Worm (Caenorhabditis elegans) whole organism, L1 larva: Measurements from ENCODE around the gene hlh-4.

ENCODE experiments used
- C04F5.9 ChIP-seq: sonication (generic microtip); optimal IDR thresholded peaks from 2 replicates; lab custom pipeline; 2016; ENCODE audit warnings: missing genetic modification characterization, missing compliant biosample characterization
- C16A3.4 ChIP-seq: fragments of 150-350 bp; optimal IDR thresholded peaks from 2 replicates; lab custom pipeline; 2014; ENCODE audit warnings: missing biosample characterization, missing genetic modification characterization
- F16B12.6 ChIP-seq: fragments of 150-350 bp; optimal IDR thresholded peaks from 2 replicates; lab custom pipeline; 2014; ENCODE audit warnings: missing biosample characterization, missing genetic modification characterization
- aha-1 ChIP-seq: fragments of 150-350 bp; optimal IDR thresholded peaks from 2 replicates; lab custom pipeline; 2014; ENCODE audit warnings: missing biosample characterization, missing genetic modification characterization
- ama-1 ChIP-seq: fragments of 150-350 bp; optimal IDR thresholded peaks from 2 replicates; lab custom pipeline; 2014
- blmp-1 ChIP-seq: fragments of 150-350 bp; optimal IDR thresholded peaks from 2 replicates; lab custom pipeline; 2014; ENCODE audit warnings: missing biosample characterization, missing genetic modification characterization
- ceh-82 ChIP-seq, 3 experiments: fragments of 150-350 bp in 1 of 3; sonication (generic microtip) in 2 of 3; optimal IDR thresholded peaks; 2 replicates each; lab custom pipeline; 2014 to 2017; ENCODE audit warnings: missing biosample characterization in 3 of 3, missing genetic modification characterization in 3 of 3
- ces-1 ChIP-seq: fragments of 150-350 bp; optimal IDR thresholded peaks from 2 replicates; lab custom pipeline; 2014; ENCODE audit warnings: missing biosample characterization, missing genetic modification reagents, missing genetic modification characterization
- dpl-1 ChIP-seq, 3 experiments: fragments of 150-350 bp in 2 of 3; sonication (generic microtip) in 1 of 3; optimal IDR thresholded peaks; 2 replicates each; lab custom pipeline; 2014 to 2017; ENCODE audit warnings: missing biosample characterization in 3 of 3, missing genetic modification characterization in 3 of 3, missing genetic modification reagents in 3 of 3
- dsc-1 ChIP-seq: sonication (generic microtip); optimal IDR thresholded peaks from 2 replicates; lab custom pipeline; 2016; ENCODE audit warnings: mild to moderate bottlenecking, missing genetic modification characterization, missing compliant biosample characterization
- efl-1 ChIP-seq, 4 experiments: fragments of 150-350 bp; optimal IDR thresholded peaks in 3 of 4; peaks in 1 of 4; 1 replicate in 1 of 4; 2 replicates in 3 of 4; lab custom pipeline; 2014; ENCODE audit warnings: missing biosample characterization in 2 of 4, missing genetic modification characterization in 2 of 4, missing genetic modification reagents in 2 of 4
- egl-13 ChIP-seq: sonication (generic microtip); optimal IDR thresholded peaks from 2 replicates; lab custom pipeline; 2016; ENCODE audit warnings: missing genotype, missing genetic modification reagents, missing genetic modification characterization, missing compliant biosample characterization
- egl-27 ChIP-seq, 2 experiments: fragments of 150-350 bp in 1 of 2; sonication (generic microtip); optimal IDR thresholded peaks; 3 replicates each; lab custom pipeline; 2017 to 2018; ENCODE audit warnings: missing biosample characterization in 2 of 2, missing genetic modification characterization in 2 of 2, missing genetic modification reagents in 2 of 2
- elt-2 ChIP-seq: sonication (generic microtip); optimal IDR thresholded peaks from 2 replicates; lab custom pipeline; 2016; ENCODE audit warnings: missing genetic modification characterization, mild to moderate bottlenecking, inconsistent platforms, missing compliant biosample characterization, missing genetic modification reagents
- elt-3 ChIP-seq, 6 experiments: fragments of 150-350 bp in 1 of 6; sonication (generic microtip); optimal IDR thresholded peaks; 2 replicates each; lab custom pipeline; 2017 to 2018; ENCODE audit warnings: missing biosample characterization in 6 of 6, missing genetic modification characterization in 6 of 6, inconsistent platforms in 1 of 6
- fkh-10 ChIP-seq: sonication (generic microtip); optimal IDR thresholded peaks from 2 replicates; lab custom pipeline; 2017; ENCODE audit warnings: missing biosample characterization, missing genetic modification reagents, missing genetic modification characterization
- grh-1 ChIP-seq: fragments of 200-800 bp; sonication (Bioruptor generic); IDR thresholded peaks from 2 replicates; pipeline ENCODE4 v1.3.6; 2022; ENCODE audit warnings: missing genetic modification reagents, missing genetic modification characterization, missing compliant biosample characterization
- hlh-17 ChIP-seq: fragments of 200-800 bp; sonication (Bioruptor generic); optimal IDR thresholded peaks from 2 replicates; lab custom pipeline; 2018; ENCODE audit warnings: missing genetic modification characterization, mild to moderate bottlenecking, missing compliant biosample characterization, moderate library complexity, borderline replicate concordance
- hlh-4 ChIP-seq: sonication (generic microtip); optimal IDR thresholded peaks from 2 replicates; lab custom pipeline; 2016; ENCODE audit warnings: mild to moderate bottlenecking, missing genetic modification characterization, missing compliant biosample characterization
- irx-1 ChIP-seq: sonication (generic microtip); optimal IDR thresholded peaks from 2 replicates; lab custom pipeline; 2016; ENCODE audit warnings: missing genetic modification characterization, missing compliant biosample characterization
- jun-1 ChIP-seq: fragments of 150-350 bp; optimal IDR thresholded peaks from 2 replicates; lab custom pipeline; 2014; ENCODE audit warnings: missing biosample characterization, missing genetic modification reagents, missing genetic modification characterization
- lin-39 ChIP-seq: fragments of 150-350 bp; optimal IDR thresholded peaks from 2 replicates; lab custom pipeline; 2014; ENCODE audit warnings: missing biosample characterization, missing genetic modification reagents, missing genetic modification characterization
- lir-3 ChIP-seq: sonication (generic microtip); optimal IDR thresholded peaks from 2 replicates; lab custom pipeline; 2016; ENCODE audit warnings: mild to moderate bottlenecking, missing genetic modification characterization, moderate library complexity, missing compliant biosample characterization; ENCODE audit not compliant: poor library complexity
- mab-9 ChIP-seq: fragments of 200-800 bp; sonication (Bioruptor generic); IDR thresholded peaks from 2 replicates; pipeline ENCODE4 v1.3.6; 2022; ENCODE audit warnings: missing genetic modification reagents, missing genetic modification characterization, missing compliant biosample characterization
- mef-2 ChIP-seq: fragments of 150-350 bp; optimal IDR thresholded peaks from 2 replicates; lab custom pipeline; 2014; ENCODE audit warnings: missing biosample characterization, missing genetic modification characterization
- nhr-11 ChIP-seq: fragments of 150-350 bp; optimal IDR thresholded peaks from 2 replicates; lab custom pipeline; 2014; ENCODE audit warnings: missing biosample characterization, missing genetic modification characterization
- nhr-19 ChIP-seq: fragments of 200-800 bp; sonication (Bioruptor generic); conservative IDR thresholded peaks from 2 replicates; pipeline ENCODE4 v1.3.6; 2022; ENCODE audit warnings: missing genetic modification characterization, missing compliant biosample characterization
- nhr-237 ChIP-seq: fragments of 150-350 bp; optimal IDR thresholded peaks from 2 replicates; lab custom pipeline; 2014; ENCODE audit warnings: missing biosample characterization, missing genetic modification characterization
- nhr-71 ChIP-seq: sonication (generic microtip); optimal IDR thresholded peaks from 2 replicates; lab custom pipeline; 2016; ENCODE audit warnings: mild to moderate bottlenecking, missing genetic modification characterization, moderate library complexity, missing compliant biosample characterization
- nhr-76 ChIP-seq: sonication (generic microtip); optimal IDR thresholded peaks from 2 replicates; lab custom pipeline; 2017; ENCODE audit warnings: missing biosample characterization, missing genetic modification characterization
- nhr-85 ChIP-seq: sonication (generic microtip); peaks from one replicate; lab custom pipeline; 2016; ENCODE audit warnings: missing genetic modification characterization, inconsistent platforms, missing compliant biosample characterization
- pag-3 ChIP-seq: sonication (generic microtip); optimal IDR thresholded peaks from 2 replicates; lab custom pipeline; 2017; ENCODE audit warnings: missing genetic modification characterization, mild to moderate bottlenecking, missing compliant biosample characterization, antibody characterized with exemption, borderline replicate concordance; ENCODE audit not compliant: insufficient read depth
- rnt-1 ChIP-seq: sonication (generic microtip); optimal IDR thresholded peaks from 2 replicates; lab custom pipeline; 2016; ENCODE audit warnings: mild to moderate bottlenecking, missing genetic modification characterization, moderate library complexity, missing compliant biosample characterization
- skn-1 ChIP-seq: fragments of 150-350 bp; optimal IDR thresholded peaks from 2 replicates; lab custom pipeline; 2014; ENCODE audit warnings: missing biosample characterization, missing genetic modification characterization
- snpc-4 ChIP-seq: fragments of 150-350 bp; optimal IDR thresholded peaks from 2 replicates; lab custom pipeline; 2014; ENCODE audit warnings: missing biosample characterization, missing genetic modification characterization
- sptf-1 ChIP-seq: fragments of 150-350 bp; optimal IDR thresholded peaks from 2 replicates; lab custom pipeline; 2014; ENCODE audit warnings: missing biosample characterization, missing genetic modification characterization
- sup-37 ChIP-seq: fragments of 200-800 bp; sonication (Bioruptor generic); optimal IDR thresholded peaks from 2 replicates; lab custom pipeline; 2018; ENCODE audit warnings: mild to moderate bottlenecking, missing genetic modification characterization, missing compliant biosample characterization
- swsn-7 ChIP-seq: sonication (generic microtip); optimal IDR thresholded peaks from 2 replicates; lab custom pipeline; 2016; ENCODE audit warnings: missing genetic modification characterization, missing compliant biosample characterization
- tlp-1 ChIP-seq: fragments of 150-350 bp; optimal IDR thresholded peaks from 2 replicates; lab custom pipeline; 2014; ENCODE audit warnings: missing biosample characterization, missing genetic modification characterization
- unc-30 ChIP-seq: sonication (generic microtip); optimal IDR thresholded peaks from 2 replicates; lab custom pipeline; 2017; ENCODE audit warnings: missing biosample characterization, missing genetic modification characterization
- unc-86 ChIP-seq: sonication (generic microtip); optimal IDR thresholded peaks from 2 replicates; lab custom pipeline; 2016; ENCODE audit warnings: missing genetic modification characterization, missing compliant biosample characterization
- unc-98 ChIP-seq: fragments of 200-800 bp; sonication (Bioruptor generic); IDR thresholded peaks from 2 replicates; pipeline ENCODE4 v1.3.6; 2022; ENCODE audit warnings: missing genetic modification characterization, missing compliant biosample characterization
- zag-1 ChIP-seq: fragments of 150-350 bp; optimal IDR thresholded peaks from 2 replicates; lab custom pipeline; 2014; ENCODE audit warnings: missing biosample characterization, missing genetic modification characterization
- ztf-11 ChIP-seq, 2 experiments: sonication (generic microtip); optimal IDR thresholded peaks; 2 replicates each; lab custom pipeline; 2016 to 2017; ENCODE audit warnings: missing genetic modification characterization in 2 of 2, missing biosample characterization in 1 of 2, missing compliant biosample characterization in 1 of 2

Gene hlh-4

DNA sequence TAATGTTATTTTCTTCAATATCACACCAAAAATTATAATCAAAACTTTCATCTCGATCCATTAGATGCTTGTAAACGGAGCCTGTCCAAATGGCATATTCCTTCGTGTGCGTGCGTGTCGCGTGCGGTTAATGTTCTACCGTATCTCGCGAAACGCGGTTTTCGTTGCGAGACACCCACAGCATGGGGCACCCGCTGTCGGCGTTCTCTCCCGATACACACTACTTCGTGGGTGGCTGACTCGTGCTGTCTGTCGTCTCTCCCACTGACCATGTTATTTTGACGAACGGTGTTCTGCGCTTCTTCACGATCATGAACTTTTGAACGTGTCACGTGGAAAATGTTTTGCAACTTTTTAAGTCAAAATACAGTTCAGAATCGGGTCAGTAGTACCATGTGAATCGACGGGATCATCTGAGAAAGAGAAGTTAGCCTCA, 26.6 kb upstream of the hlh-4 start (continued):
- peak; percentile 99 for TF ChIP-seq nhr-85 (tag; lab: Kevin White, UChicago)
- TF ChIP-seq unc-98 (GFP tag; lab: Robert Waterston, UW): peak; percentile 60; the same call in 1 of the 2 replicates
- TF ChIP-seq lir-3: peak; percentile 89
- peak; percentile 68 for TF ChIP-seq aha-1
- TF ChIP-seq pag-3 (tag; lab: Kevin White, UChicago): no peak
- TF ChIP-seq snpc-4: peak; percentile 84
- TF ChIP-seq C16A3.4: peak; percentile 98
- TF ChIP-seq F16B12.6 (tag; lab: Kevin White, UChicago): peak; percentile 57
- TF ChIP-seq mef-2 (tag; lab: Kevin White, UChicago): peak; percentile 86
- peak; percentile 98 for TF ChIP-seq rnt-1 (tag; lab: Kevin White, UChicago)
- no peak for TF ChIP-seq unc-30 (tag; lab: Kevin White, UChicago)
- TF ChIP-seq elt-3 (tag; optimal IDR thresholded peaks at IDR 0.05; lab: Kevin White, UChicago): peak in 5 of 6 experiments; percentile 38 to 93 (median 75)
- TF ChIP-seq efl-1 (optimal IDR thresholded peaks at IDR 0.05; lab: Kevin White, UChicago): peak; percentile 92 to 96
- TF ChIP-seq efl-1 (GFP tag; optimal IDR thresholded peaks at IDR 0.05 in 1 of 2; lab: Kevin White, UChicago): peak; percentile 81 to 99
- TF ChIP-seq elt-2 (tag; lab: Kevin White, UChicago): peak; percentile 95
- TF ChIP-seq grh-1 (GFP tag; lab: Robert Waterston, UW): peak; percentile 98
- TF ChIP-seq nhr-19: peak; percentile 98
- peak in 1 of 2 experiments; percentile 24 for TF ChIP-seq egl-27 (tag; optimal IDR thresholded peaks at IDR 0.05; lab: Kevin White, UChicago)
- peak; percentile 84 for TF ChIP-seq lin-39
- peak; percentile 100 for TF ChIP-seq nhr-71 (tag; lab: Kevin White, UChicago)
- TF ChIP-seq hlh-4 (tag; lab: Kevin White, UChicago): no peak
- TF ChIP-seq ceh-82 (tag; optimal IDR thresholded peaks at IDR 0.05; lab: Kevin White, UChicago): peak; percentile 90 to 98 (median 97)
- TF ChIP-seq zag-1 (tag; lab: Kevin White, UChicago): peak; percentile 85
- no peak for TF ChIP-seq nhr-76 (tag; lab: Kevin White, UChicago)
- TF ChIP-seq sptf-1 (tag; lab: Kevin White, UChicago): no peak
- peak; percentile 77 to 86 (median 85) for TF ChIP-seq dpl-1 (GFP tag; optimal IDR thresholded peaks at IDR 0.05; lab: Kevin White, UChicago)
- peak; percentile 99 for TF ChIP-seq unc-86 (tag; lab: Kevin White, UChicago)
- TF ChIP-seq dsc-1: peak; percentile 98
- TF ChIP-seq hlh-17 (GFP tag; lab: Kevin White, UChicago): no peak
- TF ChIP-seq ama-1 (lab: Kevin White, UChicago): peak; percentile 98
- peak; percentile 95 for TF ChIP-seq skn-1 (tag; lab: Kevin White, UChicago)
- peak; percentile 89 for TF ChIP-seq nhr-11 (tag; lab: Kevin White, UChicago)
- peak; percentile 95 for TF ChIP-seq sup-37 (GFP tag; lab: Kevin White, UChicago)
- peak; percentile 94 for TF ChIP-seq C04F5.9 (tag; lab: Kevin White, UChicago)
- TF ChIP-seq ces-1 (GFP tag; lab: Kevin White, UChicago): no peak
- TF ChIP-seq mab-9 (GFP tag; lab: Robert Waterston, UW): peak; percentile 95
- TF ChIP-seq tlp-1 (tag; lab: Kevin White, UChicago): no peak
- TF ChIP-seq ztf-11 (tag; optimal IDR thresholded peaks at IDR 0.05; lab: Kevin White, UChicago): peak; percentile 36 to 97
- TF ChIP-seq blmp-1: no peak
- TF ChIP-seq egl-13 (tag; lab: Kevin White, UChicago): peak; percentile 97
- peak; percentile 96 for TF ChIP-seq irx-1 (tag; lab: Kevin White, UChicago)
- peak; percentile 98 for TF ChIP-seq jun-1 (tag; lab: Kevin White, UChicago)
- peak; percentile 89 for TF ChIP-seq nhr-237
- TF ChIP-seq fkh-10 (GFP tag; lab: Kevin White, UChicago): peak; percentile 94
- TF ChIP-seq swsn-7 (tag; lab: Kevin White, UChicago): peak; percentile 99
- TF ChIP-seq, all 84 proteins: peak for 69
